Fruit fly (Drosophila melanogaster) S2 (cell line): Measurements from ENCODE around the gene Orp8.

Experiments used
- CG8478 ChIP-seq: fragments of >200 bp; optimal IDR thresholded peaks from 2 replicates; lab custom pipeline; 2018
- CTCF ChIP-seq, 2 experiments: fragments of >200 bp; optimal IDR thresholded peaks; 2 replicates each; lab custom pipeline; 2018

- TF ChIP-seq CTCF (optimal IDR thresholded peaks at IDR 0.05; lab: Kevin White, UChicago) (no peak), CG8478 (lab: Kevin White, UChicago) (no peak)
These were observed 3.7 kb downstream of the Orp8 start for dm6 chr3R:20312838-20313237.
